Fruit fly (Drosophila melanogaster) whole organism, embryonic: ENCODE data around the gene wap.

Experiments
- BEAF-32 ChIP-seq: fragments of 200-800 bp; sonication (Bioruptor generic); optimal IDR thresholded peaks from 3 replicates; lab custom pipeline; 2017; ENCODE audit warnings: missing biosample characterization, missing genetic modification characterization, mild to moderate bottlenecking, moderate library complexity, missing genetic modification reagents
- Bgb ChIP-seq: fragments of 200-800 bp; sonication (Bioruptor generic); IDR thresholded peaks from 2 replicates; pipeline ENCODE4 v1.3.6; 2022; ENCODE audit warnings: missing biosample characterization, missing genetic modification characterization; ENCODE audit not compliant: partially characterized antibody
- Bteb2 ChIP-seq: fragments of 200-800 bp; sonication (Bioruptor generic); optimal IDR thresholded peaks from 2 replicates; lab custom pipeline; 2016; ENCODE audit warnings: missing biosample characterization, missing genetic modification characterization
- CG10267 ChIP-seq: fragments of 200-800 bp; sonication (Bioruptor generic); optimal IDR thresholded peaks from 2 replicates; lab custom pipeline; 2018; ENCODE audit warnings: missing biosample characterization, mild to moderate bottlenecking, missing genetic modification characterization, moderate library complexity
- CG10565 ChIP-seq: fragments of 200-800 bp; sonication (Bioruptor generic); optimal IDR thresholded peaks from 3 replicates; lab custom pipeline; 2016; ENCODE audit warnings: missing biosample characterization, mild to moderate bottlenecking, missing genetic modification characterization
- CG11560 ChIP-seq: fragments of 200-800 bp; sonication (Bioruptor generic); IDR thresholded peaks from 3 replicates; pipeline ENCODE4 v1.3.6; 2022; ENCODE audit warnings: missing biosample characterization, missing genetic modification characterization
- CG11696 ChIP-seq: fragments of 200-800 bp; sonication (Bioruptor generic); IDR thresholded peaks from 2 replicates; pipeline ENCODE4 v1.3.6; 2022; ENCODE audit warnings: missing biosample characterization, missing genetic modification characterization
- CG12071 ChIP-seq: fragments of 200-800 bp; sonication (Bioruptor generic); optimal IDR thresholded peaks from 3 replicates; lab custom pipeline; 2018; ENCODE audit warnings: missing biosample characterization, mild to moderate bottlenecking, missing genetic modification characterization
- CG14050 ChIP-seq: fragments of 200-800 bp; sonication (Bioruptor generic); IDR thresholded peaks from 3 replicates; pipeline ENCODE4 v1.3.6; 2022; ENCODE audit warnings: missing biosample characterization, missing genetic modification characterization
- CG14860 ChIP-seq: fragments of 200-800 bp; sonication (Bioruptor generic); IDR thresholded peaks from 3 replicates; pipeline ENCODE4 v1.3.6; 2022; ENCODE audit warnings: missing biosample characterization, missing genetic modification characterization; ENCODE audit not compliant: partially characterized antibody
- CG1529 ChIP-seq: fragments of 200-800 bp; sonication (Bioruptor generic); optimal IDR thresholded peaks from 3 replicates; lab custom pipeline; 2018; ENCODE audit warnings: missing biosample characterization, missing genetic modification characterization
- CG1602 ChIP-seq: fragments of 200-800 bp; sonication (Bioruptor generic); optimal IDR thresholded peaks from 3 replicates; lab custom pipeline; 2016; ENCODE audit warnings: missing biosample characterization, missing genetic modification characterization
- CG17328 ChIP-seq: fragments of 200-800 bp; sonication (Bioruptor generic); IDR thresholded peaks from 2 replicates; pipeline ENCODE4 v1.3.6; 2022; ENCODE audit warnings: missing biosample characterization, missing genetic modification characterization
- CG17829 ChIP-seq: fragments of 200-800 bp; optimal IDR thresholded peaks from 2 replicates; lab custom pipeline; 2019; ENCODE audit warnings: missing biosample characterization, mild to moderate bottlenecking, missing genetic modification characterization, moderate library complexity
- CG2712 ChIP-seq: fragments of 200-800 bp; optimal IDR thresholded peaks from 3 replicates; lab custom pipeline; 2019; ENCODE audit warnings: missing biosample characterization, mild to moderate bottlenecking, missing genetic modification characterization, moderate library complexity
- CG32772 ChIP-seq: fragments of 200-800 bp; sonication (Bioruptor generic); IDR thresholded peaks from 2 replicates; pipeline ENCODE4 v1.3.6; 2022; ENCODE audit warnings: missing biosample characterization, missing genetic modification characterization
- CG4404 ChIP-seq: fragments of 200-800 bp; sonication (Bioruptor generic); IDR thresholded peaks from 2 replicates; pipeline ENCODE4 v1.3.6; 2022; ENCODE audit warnings: missing biosample characterization, missing genetic modification characterization
- CG4424 ChIP-seq: fragments of 200-800 bp; sonication (Bioruptor generic); optimal IDR thresholded peaks from 3 replicates; lab custom pipeline; 2016; ENCODE audit warnings: missing biosample characterization, missing genetic modification characterization
- CG5180 ChIP-seq: fragments of 200-800 bp; sonication (Bioruptor generic); optimal IDR thresholded peaks from 3 replicates; lab custom pipeline; 2017; ENCODE audit warnings: missing biosample characterization, missing genetic modification characterization, mild to moderate bottlenecking, moderate library complexity, missing genetic modification reagents
- CG6654 ChIP-seq: fragments of 200-800 bp; sonication (Bioruptor generic); optimal IDR thresholded peaks from 2 replicates; lab custom pipeline; 2017; ENCODE audit warnings: missing biosample characterization, mild to moderate bottlenecking, missing genetic modification characterization
- CG8089 ChIP-seq: fragments of 200-800 bp; sonication (Bioruptor generic); optimal IDR thresholded peaks from 3 replicates; lab custom pipeline; 2016; ENCODE audit warnings: missing biosample characterization, missing genetic modification characterization
- CG8478 ChIP-seq: fragments of >200 bp; optimal IDR thresholded peaks from 2 replicates; lab custom pipeline; 2018
- CG9797 ChIP-seq: fragments of 200-800 bp; sonication (Bioruptor generic); optimal IDR thresholded peaks from 3 replicates; lab custom pipeline; 2018; ENCODE audit warnings: missing biosample characterization, mild to moderate bottlenecking, missing genetic modification characterization
- Deaf1 ChIP-seq: fragments of 200-800 bp; optimal IDR thresholded peaks from 3 replicates; lab custom pipeline; 2019; ENCODE audit warnings: missing biosample characterization, mild to moderate bottlenecking, missing genetic modification characterization, moderate library complexity
- HLH54F ChIP-seq: fragments of 200-800 bp; sonication (Bioruptor generic); optimal IDR thresholded peaks from 3 replicates; lab custom pipeline; 2016; ENCODE audit warnings: missing biosample characterization, missing genetic modification characterization
- HmgZ ChIP-seq: fragments of 200-800 bp; sonication (Bioruptor generic); optimal IDR thresholded peaks from 2 replicates; lab custom pipeline; 2018; ENCODE audit warnings: missing biosample characterization, mild to moderate bottlenecking, missing genetic modification characterization
- Mes4 ChIP-seq: fragments of 200-800 bp; sonication (Bioruptor generic); optimal IDR thresholded peaks from 2 replicates; lab custom pipeline; 2016; ENCODE audit warnings: missing biosample characterization, missing genetic modification characterization
- NK7.1 ChIP-seq: fragments of 200-800 bp; sonication (Bioruptor generic); optimal IDR thresholded peaks from 3 replicates; lab custom pipeline; 2016; ENCODE audit warnings: missing biosample characterization, missing genetic modification characterization
- Neu2 ChIP-seq: fragments of 200-800 bp; sonication (Bioruptor generic); optimal IDR thresholded peaks from 3 replicates; lab custom pipeline; 2016; ENCODE audit warnings: missing biosample characterization, missing genetic modification characterization, borderline replicate concordance
- Nf-YC ChIP-seq: fragments of 200-800 bp; optimal IDR thresholded peaks from 3 replicates; lab custom pipeline; 2019; ENCODE audit warnings: missing biosample characterization, mild to moderate bottlenecking, missing genetic modification characterization, moderate library complexity
- Opbp ChIP-seq: fragments of 200-800 bp; sonication (Bioruptor generic); IDR thresholded peaks from 3 replicates; pipeline ENCODE4 v1.3.6; 2022; ENCODE audit warnings: missing biosample characterization, missing genetic modification characterization; ENCODE audit not compliant: partially characterized antibody
- Optix ChIP-seq: fragments of 200-800 bp; sonication (Bioruptor generic); IDR thresholded peaks from 3 replicates; pipeline ENCODE4 v1.3.6; 2022; ENCODE audit warnings: missing biosample characterization, missing genetic modification characterization
- Ssrp ChIP-seq: fragments of 200-800 bp; sonication (Bioruptor generic); optimal IDR thresholded peaks from 2 replicates; lab custom pipeline; 2018; ENCODE audit warnings: missing biosample characterization, mild to moderate bottlenecking, missing genetic modification characterization, moderate library complexity
- Stat92E ChIP-seq, 3 experiments: fragments of >200 bp in 2 of 3; fragments of 200-800 bp in 1 of 3; sonication (Bioruptor generic) in 1 of 3; optimal IDR thresholded peaks; 2 replicates each; lab custom pipeline; 2017 to 2019; ENCODE audit warnings: missing biosample characterization in 3 of 3, missing genetic modification characterization in 3 of 3, mild to moderate bottlenecking in 1 of 3, moderate library complexity in 1 of 3
- Taf1 ChIP-seq: fragments of 200-800 bp; sonication (Bioruptor generic); IDR thresholded peaks from 2 replicates; pipeline ENCODE4 v1.3.6; 2022; ENCODE audit warnings: missing biosample characterization, missing genetic modification characterization
- Trl ChIP-seq, 3 experiments: fragments of >200 bp in 2 of 3; fragments of 200-800 bp in 1 of 3; sonication (Bioruptor generic) in 1 of 3; optimal IDR thresholded peaks; 2 replicates in 1 of 3; 3 replicates in 2 of 3; lab custom pipeline; 2016 to 2017; ENCODE audit warnings: missing biosample characterization in 1 of 3, missing genetic modification characterization in 1 of 3
- eyg ChIP-seq: fragments of 200-800 bp; sonication (Bioruptor generic); optimal IDR thresholded peaks from 3 replicates; lab custom pipeline; 2016; ENCODE audit warnings: missing biosample characterization, missing genetic modification characterization
- fu2 ChIP-seq: fragments of 200-800 bp; sonication (Bioruptor generic); optimal IDR thresholded peaks from 2 replicates; lab custom pipeline; 2016; ENCODE audit warnings: missing biosample characterization, missing genetic modification characterization
- grn ChIP-seq: fragments of 200-800 bp; sonication (Bioruptor generic); optimal IDR thresholded peaks from 3 replicates; lab custom pipeline; 2017; ENCODE audit warnings: missing biosample characterization, missing genetic modification characterization
- insv ChIP-seq, 2 experiments: fragments of 200-800 bp; sonication (Bioruptor generic); optimal IDR thresholded peaks; 3 replicates each; lab custom pipeline; 2016 to 2018; ENCODE audit warnings: missing biosample characterization in 2 of 2, missing genetic modification characterization in 2 of 2
- jumu ChIP-seq: fragments of 200-800 bp; sonication (Bioruptor generic); optimal IDR thresholded peaks from 3 replicates; lab custom pipeline; 2016; ENCODE audit warnings: missing biosample characterization, missing genetic modification characterization
- klu ChIP-seq: fragments of 200-800 bp; sonication (Bioruptor generic); IDR thresholded peaks from 2 replicates; pipeline ENCODE4 v1.3.6; 2022; ENCODE audit warnings: missing biosample characterization, missing genetic modification characterization
- nerfin-2 ChIP-seq: fragments of 200-800 bp; sonication (Bioruptor generic); IDR thresholded peaks from 2 replicates; pipeline ENCODE4 v1.3.6; 2022; ENCODE audit warnings: missing biosample characterization, missing genetic modification characterization; ENCODE audit not compliant: partially characterized antibody
- oc ChIP-seq: fragments of 200-800 bp; sonication (Bioruptor generic); optimal IDR thresholded peaks from 2 replicates; lab custom pipeline; 2018; ENCODE audit warnings: missing biosample characterization, mild to moderate bottlenecking, missing genetic modification characterization, moderate library complexity
- pb ChIP-seq: fragments of 200-800 bp; sonication (Bioruptor generic); optimal IDR thresholded peaks from 3 replicates; lab custom pipeline; 2016; ENCODE audit warnings: missing biosample characterization, missing genetic modification characterization
- pita ChIP-seq: fragments of 200-800 bp; sonication (Bioruptor generic); optimal IDR thresholded peaks from 2 replicates; lab custom pipeline; 2017; ENCODE audit warnings: missing biosample characterization, mild to moderate bottlenecking, missing genetic modification characterization
- seq ChIP-seq: fragments of 200-800 bp; sonication (Bioruptor generic); IDR thresholded peaks from 2 replicates; pipeline ENCODE4 v1.3.6; 2022; ENCODE audit warnings: missing biosample characterization, missing genetic modification characterization
- twi ChIP-seq: fragments of 200-800 bp; optimal IDR thresholded peaks from 2 replicates; lab custom pipeline; 2019; ENCODE audit warnings: missing biosample characterization, mild to moderate bottlenecking, missing genetic modification characterization, moderate library complexity
- unc-4 ChIP-seq: fragments of 200-800 bp; sonication (Bioruptor generic); IDR thresholded peaks from 2 replicates; pipeline ENCODE4 v1.3.6; 2022; ENCODE audit warnings: missing biosample characterization, missing genetic modification characterization; ENCODE audit not compliant: partially characterized antibody
- wdn ChIP-seq: fragments of 200-800 bp; sonication (Bioruptor generic); IDR thresholded peaks from 2 replicates; pipeline ENCODE4 v1.3.6; 2022; ENCODE audit warnings: missing biosample characterization, missing genetic modification characterization

wap gene

dm6 chrX:22479207-22479820 lies 24.1 kb upstream of the wap start (continued):
- no peak for TF ChIP-seq unc-4 (GFP tag; lab: Robert Waterston, UW)
- no peak for TF ChIP-seq wdn (GFP tag; lab: Robert Waterston, UW)
- no peak for TF ChIP-seq CG1602 (GFP tag; lab: Kevin White, UChicago)
- no peak for TF ChIP-seq pita
- peak; percentile 10 for TF ChIP-seq CG1529
- no peak for TF ChIP-seq Trl (optimal IDR thresholded peaks at IDR 0.05; lab: Kevin White, UChicago)
- TF ChIP-seq Trl (GFP tag; optimal IDR thresholded peaks at IDR 0.05; lab: Kevin White, UChicago) = no peak
- no peak for TF ChIP-seq eyg (GFP tag; lab: Kevin White, UChicago)
- TF ChIP-seq CG14860 = no peak
- no peak for TF ChIP-seq CG10267 (tag; lab: Kevin White, UChicago)
- TF ChIP-seq Mes4 = no peak
- no peak for TF ChIP-seq Ssrp
- no peak for TF ChIP-seq HLH54F (GFP tag; lab: Kevin White, UChicago)
- no peak for TF ChIP-seq Stat92E (GFP tag; optimal IDR thresholded peaks at IDR 0.05; lab: Kevin White, UChicago)
- no peak for TF ChIP-seq jumu
- TF ChIP-seq Nf-YC (tag; lab: Kevin White, UChicago) = no peak
- TF ChIP-seq Opbp (GFP tag; lab: Robert Waterston, UW) = no peak
- peak; percentile 36 for TF ChIP-seq CG2712
- TF ChIP-seq CG14050 (GFP tag; lab: Robert Waterston, UW) = no peak
- no peak for TF ChIP-seq pb (GFP tag; lab: Kevin White, UChicago)
- no peak for TF ChIP-seq Bteb2 (GFP tag; lab: Kevin White, UChicago)
- TF ChIP-seq insv (GFP tag; optimal IDR thresholded peaks at IDR 0.05; lab: Kevin White, UChicago) = no peak
- no peak for TF ChIP-seq fu2
- no peak for TF ChIP-seq CG5180
- no peak for TF ChIP-seq seq (GFP tag; lab: Robert Waterston, UW)
- TF ChIP-seq CG8089 (GFP tag; lab: Kevin White, UChicago) = no peak
- no peak for TF ChIP-seq CG17328
- TF ChIP-seq Taf1 (GFP tag; lab: Robert Waterston, UW) = no peak
- TF ChIP-seq Bgb (GFP tag; lab: Robert Waterston, UW) = no peak
- TF ChIP-seq CG32772 (GFP tag; lab: Robert Waterston, UW) = no peak
- no peak for TF ChIP-seq CG4424 (GFP tag; lab: Kevin White, UChicago)
- TF ChIP-seq oc (tag; lab: Kevin White, UChicago) = no peak
- no peak for TF ChIP-seq BEAF-32
- TF ChIP-seq CG11696 (GFP tag; lab: Robert Waterston, UW) = 0 out of 2 replicates have a peak, but pooled peaks have one; percentile 38
- no peak for TF ChIP-seq Optix (GFP tag; lab: Robert Waterston, UW)
- no peak for TF ChIP-seq CG11560 (tag; lab: Robert Waterston, UW)
- no peak for TF ChIP-seq CG4404 (GFP tag; lab: Robert Waterston, UW)
- no peak for TF ChIP-seq klu (GFP tag; lab: Robert Waterston, UW)
- TF ChIP-seq CG9797 (GFP tag; lab: Kevin White, UChicago) = no peak
- TF ChIP-seq HmgZ (tag; lab: Kevin White, UChicago) = no peak
- no peak for TF ChIP-seq NK7.1 (GFP tag; lab: Kevin White, UChicago)
- TF ChIP-seq CG8478 (lab: Kevin White, UChicago) = no peak
- TF ChIP-seq CG6654 = no peak
- no peak for TF ChIP-seq CG17829 (tag; lab: Kevin White, UChicago)
- TF ChIP-seq Neu2 (GFP tag; lab: Kevin White, UChicago) = no peak
- TF ChIP-seq CG12071 (GFP tag; lab: Kevin White, UChicago) = no peak
- no peak for TF ChIP-seq nerfin-2 (GFP tag; lab: Robert Waterston, UW)
- TF ChIP-seq CG10565 (GFP tag; lab: Kevin White, UChicago) = no peak
- no peak for TF ChIP-seq grn
- TF ChIP-seq twi (tag; lab: Kevin White, UChicago) = no peak
- no peak for TF ChIP-seq Deaf1 (tag; lab: Kevin White, UChicago)
